Worm (Caenorhabditis elegans): ENCODE results near the gene F46C3.7.

Gene F46C3.7

DNA sequence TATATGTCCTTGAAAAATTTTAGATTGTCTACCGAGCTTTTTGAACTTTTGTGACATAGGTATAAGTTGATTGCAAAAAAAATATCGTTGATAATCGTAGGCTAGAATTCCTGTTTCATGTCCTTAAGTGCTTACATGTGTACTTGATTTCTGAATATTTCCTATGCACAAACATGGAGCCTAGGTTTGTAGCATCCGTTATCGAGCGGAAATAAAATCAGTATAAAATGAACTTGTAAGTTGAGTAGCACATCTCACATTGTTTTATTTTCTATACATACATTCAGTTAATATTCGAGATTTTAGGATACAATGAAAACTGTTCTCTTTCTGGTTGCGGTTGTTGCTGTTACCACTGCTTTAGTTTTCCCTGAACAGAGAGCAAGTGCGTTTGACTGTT is 47.6 kb downstream of the F46C3.7 start, which contains the start of gene spp-9:
Gene spp-9 (plus strand): TSS at position 301 of the 400 bp plus-strand sequence.
- TF ChIP-seq aly-1 (tag; optimal IDR thresholded peaks at IDR 0.05) (no peak), scrt-1 (GFP tag; IDR thresholded peaks at IDR 0.05) (no peak), ceh-36 (tag; optimal IDR thresholded peaks at IDR 0.05) (no peak), hnd-1 (tag; optimal IDR thresholded peaks at IDR 0.05) (no peak), ceh-13 (GFP tag; optimal IDR thresholded peaks at IDR 0.05) (no peak)

DNA sequence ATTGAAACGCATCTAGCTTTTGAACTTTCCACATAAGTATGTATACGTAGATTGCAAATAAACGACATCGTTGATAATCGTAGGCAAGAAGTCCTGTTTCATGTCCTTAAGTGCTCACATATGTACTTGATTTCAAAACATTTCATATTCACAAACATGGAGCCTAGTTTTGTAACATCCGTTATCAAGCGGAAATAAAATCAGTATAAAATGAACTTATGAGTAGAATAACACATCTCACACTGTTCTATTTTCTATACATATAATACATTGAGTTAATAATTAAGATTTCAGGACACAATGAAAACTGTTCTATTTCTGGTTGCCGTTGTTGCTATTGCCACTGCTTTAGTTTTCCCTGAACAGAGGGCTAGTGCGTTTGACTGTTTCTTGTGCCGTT is 50.0 kb downstream of the F46C3.7 start, which contains the start of gene spp-21:
Gene spp-21 (plus strand): TSS at position 301 of the 400 bp plus-strand sequence.
- TF ChIP-seq ama-1 (optimal IDR thresholded peaks at IDR 0.05) (no peak), tra-4 (tag; optimal IDR thresholded peaks at IDR 0.05) (no peak), ceh-36 (tag; optimal IDR thresholded peaks at IDR 0.05) (no peak), hmg-4 (GFP tag; optimal IDR thresholded peaks at IDR 0.05) (no peak), tbx-37 (GFP tag; conservative IDR thresholded peaks at IDR 0.05) (no peak)
